Worm (Caenorhabditis elegans) whole organism, mixed stage, embryonic: ENCODE results near the gene Y51A2D.8.

Source experiments
- ceh-39 ChIP-seq: fragments of 150-350 bp; optimal IDR thresholded peaks from 2 replicates; lab custom pipeline; 2014; ENCODE audit warnings: missing biosample characterization, missing genetic modification characterization
- ceh-83 ChIP-seq: fragments of 200-800 bp; sonication (Bioruptor generic); optimal IDR thresholded peaks from 2 replicates; lab custom pipeline; 2018; ENCODE audit warnings: mild to moderate bottlenecking, missing genetic modification characterization, missing compliant biosample characterization
- elt-1 ChIP-seq: sonication (generic microtip); optimal IDR thresholded peaks from 2 replicates; lab custom pipeline; 2017; ENCODE audit warnings: missing genetic modification characterization, mild to moderate bottlenecking, missing compliant biosample characterization, antibody characterized with exemption, moderate library complexity, borderline replicate concordance; ENCODE audit not compliant: insufficient read depth
- lin-13 ChIP-seq: fragments of 150-350 bp; optimal IDR thresholded peaks from 2 replicates; lab custom pipeline; 2014; ENCODE audit warnings: missing biosample characterization, missing genetic modification characterization
- mab-5 ChIP-seq: fragments of 150-350 bp; optimal IDR thresholded peaks from 2 replicates; lab custom pipeline; 2014; ENCODE audit warnings: missing biosample characterization, missing genetic modification characterization
- mep-1 ChIP-seq: fragments of 150-350 bp; optimal IDR thresholded peaks from 2 replicates; lab custom pipeline; 2017; ENCODE audit warnings: missing biosample characterization, missing genetic modification reagents, missing genetic modification characterization, inconsistent platforms
- nhr-12 ChIP-seq: fragments of 150-350 bp; optimal IDR thresholded peaks from 2 replicates; lab custom pipeline; 2014; ENCODE audit warnings: missing biosample characterization, missing genetic modification characterization
- nhr-237 ChIP-seq: fragments of 150-350 bp; optimal IDR thresholded peaks from 2 replicates; lab custom pipeline; 2014; ENCODE audit warnings: missing biosample characterization, missing genetic modification characterization
- nhr-76 ChIP-seq: sonication (generic microtip); optimal IDR thresholded peaks from 2 replicates; lab custom pipeline; 2017; ENCODE audit warnings: missing biosample characterization, missing genetic modification characterization
- snpc-4 ChIP-seq: fragments of 150-350 bp; optimal IDR thresholded peaks from 2 replicates; lab custom pipeline; 2014; ENCODE audit warnings: missing biosample characterization, missing genetic modification characterization
- unc-39 ChIP-seq: fragments of 150-350 bp; optimal IDR thresholded peaks from 2 replicates; lab custom pipeline; 2014; ENCODE audit warnings: missing biosample characterization, missing genetic modification characterization
- unc-62 ChIP-seq: fragments of 150-350 bp; optimal IDR thresholded peaks from 2 replicates; lab custom pipeline; 2014; ENCODE audit warnings: missing biosample characterization, missing genetic modification reagents, missing genetic modification characterization
- ztf-11 ChIP-seq: fragments of 150-350 bp; optimal IDR thresholded peaks from 2 replicates; lab custom pipeline; 2014; ENCODE audit warnings: missing biosample characterization, missing genetic modification characterization

DNA sequence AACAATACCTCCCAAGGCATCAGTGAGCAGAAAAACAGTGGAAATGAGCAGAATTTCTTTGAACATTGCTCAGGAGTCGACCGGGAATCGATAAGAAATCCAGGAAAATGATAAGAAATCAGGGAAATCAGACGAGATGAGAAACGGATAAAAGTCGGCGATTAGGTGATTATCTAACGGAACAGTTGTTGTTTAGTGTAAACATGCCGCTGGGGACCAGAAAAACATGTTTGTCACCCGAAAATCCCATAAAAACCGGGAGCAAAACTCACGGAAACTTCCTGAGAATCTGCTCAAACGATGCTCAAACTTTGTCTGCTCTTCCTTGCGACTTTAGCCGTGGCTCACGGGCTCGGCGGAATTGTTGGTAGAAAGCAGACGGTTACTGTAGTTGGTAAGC, 2.8 kb upstream of the Y51A2D.8 start, which contains the start of the genes ttr-24 and ttr-25:
- TF ChIP-seq ceh-83 (no peak), nhr-76 (tag; lab: Kevin White, UChicago) (no peak), lin-13 (no peak), mep-1 (no peak), unc-62 (GFP tag; lab: Kevin White, UChicago) (no peak), snpc-4 (tag; lab: Kevin White, UChicago) (no peak), ztf-11 (tag; lab: Kevin White, UChicago) (no peak), nhr-12 (no peak), unc-39 (tag; lab: Kevin White, UChicago) (no peak), elt-1 (tag; lab: Kevin White, UChicago) (no peak), ceh-39 (no peak), nhr-237 (no peak), mab-5 (tag; lab: Kevin White, UChicago) (no peak)
